Worm (Caenorhabditis elegans) whole organism, L4 larva: ENCODE data around the gene srz-20.

Source experiments
- F10B5.3 ChIP-seq: sonication (generic microtip); optimal IDR thresholded peaks from 2 replicates; lab custom pipeline; 2016; ENCODE audit warnings: mild to moderate bottlenecking, missing genetic modification characterization, missing compliant biosample characterization
- F26F4.8 ChIP-seq: fragments of 200-800 bp; sonication (Bioruptor generic); conservative IDR thresholded peaks from 2 replicates; pipeline ENCODE4 v1.3.6; 2022; ENCODE audit warnings: missing genetic modification characterization, missing compliant biosample characterization
- F37D6.2 ChIP-seq: sonication (generic microtip); optimal IDR thresholded peaks from 2 replicates; lab custom pipeline; 2016; ENCODE audit warnings: mild to moderate bottlenecking, missing genetic modification characterization, missing compliant biosample characterization
- Y75B8A.6 ChIP-seq: fragments of 200-800 bp; sonication (Bioruptor generic); IDR thresholded peaks from 2 replicates; pipeline ENCODE4 v1.3.6; 2022; ENCODE audit warnings: missing genetic modification reagents, missing genetic modification characterization, missing compliant biosample characterization
- aha-1 ChIP-seq: fragments of 150-350 bp; peaks from one replicate; lab custom pipeline; 2014; ENCODE audit warnings: missing biosample characterization, missing genetic modification characterization
- aly-2 ChIP-seq: sonication (generic microtip); optimal IDR thresholded peaks from 2 replicates; lab custom pipeline; 2018; ENCODE audit warnings: missing biosample characterization, missing genetic modification characterization
- ama-1 ChIP-seq: fragments of 150-350 bp; optimal IDR thresholded peaks from 2 replicates; lab custom pipeline; 2014; ENCODE audit warnings: inconsistent platforms, mixed read lengths
- attf-4 ChIP-seq: sonication (generic microtip); optimal IDR thresholded peaks from 3 replicates; lab custom pipeline; 2017; ENCODE audit warnings: missing biosample characterization, missing genetic modification characterization
- ceh-20 ChIP-seq: fragments of 200-800 bp; sonication (Bioruptor generic); IDR thresholded peaks from 2 replicates; pipeline ENCODE4 v1.3.6; 2022; ENCODE audit warnings: missing genetic modification reagents, missing genetic modification characterization, missing compliant biosample characterization
- ces-1 ChIP-seq: fragments of 150-350 bp; sonication (generic microtip); optimal IDR thresholded peaks from 4 replicates; lab custom pipeline; 2014; ENCODE audit warnings: missing biosample characterization, missing genetic modification reagents, missing genetic modification characterization
- cey-2 ChIP-seq: sonication (generic microtip); optimal IDR thresholded peaks from 3 replicates; lab custom pipeline; 2017; ENCODE audit warnings: missing genetic modification characterization, mild to moderate bottlenecking, missing compliant biosample characterization, antibody characterized with exemption, borderline replicate concordance; ENCODE audit not compliant: insufficient read depth
- ctbp-1 ChIP-seq: fragments of 200-800 bp; sonication (Bioruptor generic); IDR thresholded peaks from 2 replicates; pipeline ENCODE4 v1.3.6; 2022; ENCODE audit warnings: missing genetic modification reagents, missing genetic modification characterization, missing compliant biosample characterization
- daf-12 ChIP-seq: fragments of 150-350 bp; optimal IDR thresholded peaks from 2 replicates; lab custom pipeline; 2014; ENCODE audit warnings: missing biosample characterization, missing genetic modification reagents, missing genetic modification characterization
- daf-16 ChIP-seq, 3 experiments: sonication (generic microtip); optimal IDR thresholded peaks; 2 replicates each; lab custom pipeline; 2016 to 2017; ENCODE audit warnings: missing genetic modification characterization in 3 of 3, missing genetic modification reagents in 3 of 3, mild to moderate bottlenecking in 2 of 3, missing compliant biosample characterization in 2 of 3, missing biosample characterization in 1 of 3, moderate library complexity in 1 of 3
- dmd-6 ChIP-seq: fragments of 200-800 bp; sonication (Bioruptor generic); IDR thresholded peaks from 2 replicates; pipeline ENCODE4 v1.3.6; 2022; ENCODE audit warnings: missing genetic modification reagents, missing genetic modification characterization, missing compliant biosample characterization
- dmd-8 ChIP-seq: fragments of 200-800 bp; sonication (Bioruptor generic); IDR thresholded peaks from 2 replicates; pipeline ENCODE4 v1.3.6; 2022; ENCODE audit warnings: missing genetic modification characterization, missing compliant biosample characterization
- dmd-9 ChIP-seq: fragments of 200-800 bp; sonication (Bioruptor generic); IDR thresholded peaks from 2 replicates; pipeline ENCODE4 v1.3.6; 2022; ENCODE audit warnings: missing genetic modification reagents, missing genetic modification characterization, missing compliant biosample characterization
- dpl-1 ChIP-seq: fragments of 150-350 bp; optimal IDR thresholded peaks from 2 replicates; lab custom pipeline; 2014; ENCODE audit warnings: missing biosample characterization, missing genetic modification reagents, missing genetic modification characterization
- dve-1 ChIP-seq: sonication (generic microtip); optimal IDR thresholded peaks from 2 replicates; lab custom pipeline; 2017; ENCODE audit warnings: antibody characterized with exemption, mild to moderate bottlenecking, missing genetic modification characterization, missing compliant biosample characterization; ENCODE audit not compliant: insufficient read depth
- fos-1 ChIP-seq: fragments of 150-350 bp; optimal IDR thresholded peaks from 2 replicates; lab custom pipeline; 2014; ENCODE audit warnings: missing biosample characterization, missing genetic modification characterization
- hif-1 ChIP-seq, 2 experiments: sonication (generic microtip); optimal IDR thresholded peaks; 2 replicates each; lab custom pipeline; 2016 to 2017; ENCODE audit warnings: missing compliant biosample characterization in 2 of 2, missing genetic modification characterization in 2 of 2, missing genetic modification reagents in 2 of 2, missing genotype in 2 of 2, mild to moderate bottlenecking in 1 of 2
- hlh-11 ChIP-seq: fragments of 200-800 bp; sonication (Bioruptor generic); optimal IDR thresholded peaks from 2 replicates; lab custom pipeline; 2018; ENCODE audit warnings: mild to moderate bottlenecking, missing genetic modification characterization, missing compliant biosample characterization
- lin-13 ChIP-seq: fragments of 150-350 bp; optimal IDR thresholded peaks from 2 replicates; lab custom pipeline; 2014; ENCODE audit warnings: missing biosample characterization, missing genetic modification reagents, missing genetic modification characterization
- lin-15B ChIP-seq: fragments of 150-350 bp; sonication (generic microtip); optimal IDR thresholded peaks from 3 replicates; lab custom pipeline; 2014; ENCODE audit warnings: missing biosample characterization, missing genetic modification characterization
- madf-5 ChIP-seq, 2 experiments: fragments of 200-800 bp; sonication (Bioruptor generic); IDR thresholded peaks; 2 replicates each; pipeline ENCODE4 v1.3.6; 2022; ENCODE audit warnings: missing compliant biosample characterization in 2 of 2, missing genetic modification characterization in 2 of 2
- mep-1 ChIP-seq: fragments of 150-350 bp; sonication (generic microtip); optimal IDR thresholded peaks from 3 replicates; lab custom pipeline; 2014; ENCODE audit warnings: missing biosample characterization, missing genetic modification characterization
- nhr-10 ChIP-seq: fragments of 150-350 bp; optimal IDR thresholded peaks from 2 replicates; lab custom pipeline; 2014; ENCODE audit warnings: missing biosample characterization, missing genetic modification characterization
- nhr-42 ChIP-seq: fragments of 200-800 bp; sonication (Bioruptor generic); IDR thresholded peaks from 2 replicates; pipeline ENCODE4 v1.3.6; 2022; ENCODE audit warnings: missing genetic modification characterization, missing compliant biosample characterization
- nhr-76 ChIP-seq: fragments of 150-350 bp; optimal IDR thresholded peaks from 2 replicates; lab custom pipeline; 2014; ENCODE audit warnings: missing biosample characterization, missing genetic modification characterization
- saeg-2 ChIP-seq: fragments of 200-800 bp; sonication (Bioruptor generic); IDR thresholded peaks from 2 replicates; pipeline ENCODE4 v1.3.6; 2022; ENCODE audit warnings: missing genetic modification reagents, missing genetic modification characterization, missing compliant biosample characterization
- sdz-12 ChIP-seq: fragments of 200-800 bp; sonication (Bioruptor generic); optimal IDR thresholded peaks from 2 replicates; lab custom pipeline; 2018; ENCODE audit warnings: mild to moderate bottlenecking, missing genetic modification characterization, missing compliant biosample characterization
- snpc-1.2 ChIP-seq: fragments of 200-800 bp; sonication (Bioruptor generic); IDR thresholded peaks from 2 replicates; pipeline ENCODE4 v1.3.6; 2022; ENCODE audit warnings: missing genetic modification reagents, missing genetic modification characterization, missing compliant biosample characterization
- spr-1 ChIP-seq: sonication (generic microtip); optimal IDR thresholded peaks from 2 replicates; lab custom pipeline; 2016; ENCODE audit warnings: mild to moderate bottlenecking, missing genetic modification characterization, missing compliant biosample characterization
- tag-97 ChIP-seq: fragments of 200-800 bp; sonication (Bioruptor generic); IDR thresholded peaks from 2 replicates; pipeline ENCODE4 v1.3.6; 2022; ENCODE audit warnings: missing genetic modification characterization, missing compliant biosample characterization
- zag-1 ChIP-seq: fragments of 150-350 bp; optimal IDR thresholded peaks from 2 replicates; lab custom pipeline; 2014; ENCODE audit warnings: missing biosample characterization, missing genetic modification characterization
- zfp-2 ChIP-seq: sonication (generic microtip); optimal IDR thresholded peaks from 2 replicates; lab custom pipeline; 2016; ENCODE audit warnings: mild to moderate bottlenecking, missing genetic modification characterization, missing compliant biosample characterization
- zfp-3 ChIP-seq: fragments of 200-800 bp; sonication (Bioruptor generic); conservative IDR thresholded peaks from 2 replicates; pipeline ENCODE4 v1.3.6; 2022; ENCODE audit warnings: missing genetic modification reagents, missing genetic modification characterization, missing compliant biosample characterization

The srz-20 gene

DNA sequence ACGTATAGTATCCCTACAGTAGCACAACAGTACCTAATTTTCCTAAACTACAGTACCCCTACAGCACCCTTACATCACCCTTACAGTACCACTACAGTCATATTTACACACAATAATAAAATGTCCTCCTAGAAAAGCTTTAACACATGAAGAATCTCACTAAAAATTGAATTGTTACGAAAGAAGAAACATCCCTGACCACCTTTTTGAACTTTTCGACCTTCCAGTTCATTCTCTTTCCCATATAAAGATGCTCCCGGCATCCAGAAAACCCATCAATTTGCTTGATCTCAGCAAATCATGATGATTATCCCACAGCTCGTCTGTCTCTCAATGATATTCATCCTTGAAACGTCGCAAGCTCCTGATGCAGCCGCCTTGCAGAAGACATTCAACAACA, 10.8 kb upstream of the srz-20 start, which contains the start of gene F56D6.21:
F56D6.21 (plus strand) TSS at position 301 of the 400 bp plus-strand sequence.
- no peak for TF ChIP-seq nhr-42 (GFP tag; lab: Robert Waterston, UW)
- no peak for TF ChIP-seq madf-5 (GFP tag; IDR thresholded peaks at IDR 0.05; lab: Robert Waterston, UW)
- no peak for TF ChIP-seq lin-13 (GFP tag; lab: Kevin White, UChicago)
- no peak for TF ChIP-seq F37D6.2
- no peak for TF ChIP-seq daf-12 (tag; lab: Kevin White, UChicago)
- TF ChIP-seq sdz-12 (GFP tag; lab: Kevin White, UChicago), result no peak
- TF ChIP-seq ctbp-1 (GFP tag; lab: Robert Waterston, UW), result no peak

DNA sequence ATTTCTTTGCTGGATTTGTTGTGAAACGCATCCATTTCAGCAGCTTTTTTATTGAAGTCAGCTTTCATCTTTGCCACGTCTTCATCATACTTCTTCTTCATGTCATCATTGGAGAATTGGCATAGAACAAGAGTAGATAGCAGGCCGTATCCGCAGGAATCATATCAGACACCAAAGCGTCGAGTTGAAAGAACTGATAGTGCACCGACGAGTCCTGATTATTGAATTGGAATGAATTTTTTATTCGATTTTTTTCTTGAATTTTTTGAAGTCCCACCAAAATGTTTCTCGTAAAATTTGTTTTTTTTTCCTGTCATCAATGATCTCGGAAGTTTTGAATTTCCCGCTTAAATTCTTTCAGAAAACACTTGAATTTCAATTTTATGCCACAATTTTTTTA, 9.0 kb upstream of the srz-20 start, which contains the start of gene F56D6.11:
F56D6.11 (minus strand) TSS at position 101 of the 400 bp plus-strand sequence.
- TF ChIP-seq hlh-11 (tag; lab: Kevin White, UChicago), result no peak
- TF ChIP-seq nhr-76 (tag; lab: Kevin White, UChicago), result no peak
- no peak for TF ChIP-seq dpl-1 (GFP tag; lab: Kevin White, UChicago)
- no peak for TF ChIP-seq hif-1 (tag; optimal IDR thresholded peaks at IDR 0.05; lab: Kevin White, UChicago)
- no peak for TF ChIP-seq aha-1
- TF ChIP-seq saeg-2 (GFP tag; lab: Robert Waterston, UW), result no peak
- no peak for TF ChIP-seq ceh-20 (GFP tag; lab: Robert Waterston, UW)
- TF ChIP-seq aly-2 (tag; lab: Kevin White, UChicago), result no peak
- TF ChIP-seq dmd-6 (GFP tag; lab: Robert Waterston, UW), result no peak
- no peak for TF ChIP-seq ama-1 (lab: Kevin White, UChicago)
- TF ChIP-seq snpc-1.2 (GFP tag; lab: Robert Waterston, UW), result no peak
- TF ChIP-seq spr-1, result no peak
- no peak for TF ChIP-seq attf-4 (tag; lab: Kevin White, UChicago)
- TF ChIP-seq madf-5 (GFP tag; IDR thresholded peaks at IDR 0.05; lab: Robert Waterston, UW), result no peak
- TF ChIP-seq zfp-3 (GFP tag; lab: Robert Waterston, UW), result no peak
- no peak for TF ChIP-seq F26F4.8
- no peak for TF ChIP-seq dmd-8 (GFP tag; lab: Robert Waterston, UW)
- TF ChIP-seq tag-97 (GFP tag; lab: Robert Waterston, UW), result no peak

DNA sequence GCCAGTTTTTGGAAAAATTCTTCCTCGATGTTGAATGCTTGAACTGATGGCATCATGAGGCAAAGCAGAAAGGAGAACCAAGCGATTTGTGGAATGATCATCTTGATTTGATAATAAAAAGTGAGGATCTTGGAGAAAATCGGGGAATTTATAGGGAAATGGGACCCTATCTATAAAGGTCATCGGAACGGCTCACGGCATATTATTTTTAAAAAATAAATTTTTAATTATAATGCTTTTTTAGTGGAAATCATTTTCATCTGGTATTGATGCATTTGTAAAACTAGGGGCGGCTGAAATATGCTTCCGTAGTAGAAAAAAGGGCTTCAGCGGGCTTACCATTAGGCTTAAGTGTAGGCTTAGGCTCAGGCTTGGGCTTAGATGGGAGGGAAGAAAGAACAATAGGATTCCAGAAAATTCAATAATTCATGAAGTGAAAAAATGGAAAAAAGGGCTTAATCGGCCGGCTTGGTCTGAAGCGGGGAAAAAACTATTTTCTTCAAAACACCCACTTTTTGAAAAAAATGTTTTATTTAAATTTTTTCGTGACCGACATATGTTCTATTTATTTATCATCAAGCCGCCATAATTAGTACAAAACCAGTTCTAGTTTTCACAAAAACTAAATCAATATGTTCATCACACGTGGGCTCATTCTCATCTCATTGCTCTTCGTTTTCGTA, 7.7 kb upstream of the srz-20 start, which contains the start of the genes F56D6.22 and F56D6.12:
F56D6.22 (minus strand) TSS at position 101 of the 683 bp plus-strand sequence.
F56D6.12 (plus strand) TSS at position 633 of the 683 bp plus-strand sequence.
- no peak for TF ChIP-seq ceh-20 (GFP tag; lab: Robert Waterston, UW)
- no peak for TF ChIP-seq ces-1 (GFP tag; lab: Kevin White, UChicago)
- no peak for TF ChIP-seq nhr-42 (GFP tag; lab: Robert Waterston, UW)
- no peak for TF ChIP-seq cey-2
- no peak for TF ChIP-seq dmd-9 (GFP tag; lab: Robert Waterston, UW)
- no peak for TF ChIP-seq lin-15B (tag; lab: Kevin White, UChicago)
- TF ChIP-seq dve-1, result no peak
- no peak for TF ChIP-seq mep-1
- no peak for TF ChIP-seq attf-4 (tag; lab: Kevin White, UChicago)
- no peak for TF ChIP-seq fos-1 (tag; lab: Kevin White, UChicago)
- no peak for TF ChIP-seq nhr-10 (tag; lab: Kevin White, UChicago)

DNA sequence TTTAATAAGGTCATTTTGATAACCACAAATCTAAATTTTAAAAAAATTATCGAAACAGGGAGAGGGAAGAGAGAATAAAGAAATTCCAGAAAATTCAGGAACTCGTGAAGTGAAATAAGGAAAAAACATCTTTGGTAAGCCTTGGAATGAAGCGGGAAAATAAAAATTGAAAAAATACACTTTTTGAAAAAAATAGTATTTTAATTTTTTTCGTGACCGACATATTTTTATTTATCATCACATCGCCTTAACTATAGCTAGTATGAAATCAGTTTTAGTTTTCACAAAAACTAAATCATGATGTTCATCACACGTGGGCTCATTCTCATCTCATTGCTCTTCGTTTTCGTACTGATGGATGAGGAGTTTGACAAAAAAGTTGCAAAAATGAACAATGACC, 6.3 kb upstream of the srz-20 start, which contains the start of gene F56D6.13:
F56D6.13 (plus strand) TSS at position 301 of the 400 bp plus-strand sequence.
- TF ChIP-seq daf-16 (GFP tag; optimal IDR thresholded peaks at IDR 0.05; lab: Kevin White, UChicago) (no peak), daf-16 (tag; optimal IDR thresholded peaks at IDR 0.05; lab: Kevin White, UChicago) (no peak), F10B5.3 (tag; lab: Kevin White, UChicago) (no peak), zfp-2 (tag; lab: Kevin White, UChicago) (no peak), Y75B8A.6 (GFP tag; lab: Robert Waterston, UW) (no peak), zag-1 (tag; lab: Kevin White, UChicago) (no peak), lin-15B (tag; lab: Kevin White, UChicago) (no peak)
- TF ChIP-seq, all 104 proteins: peak for 0
